Fruit fly (Drosophila melanogaster) whole organism: ENCODE data around the gene CG32170.

ENCODE experiments used
- CG8478 ChIP-seq: fragments of >200 bp; optimal IDR thresholded peaks from 2 replicates; lab custom pipeline; 2018; ENCODE audit warnings: inconsistent platforms
- EcR ChIP-seq, 2 experiments: fragments of >200 bp; optimal IDR thresholded peaks; 2 replicates each; lab custom pipeline; 2017; ENCODE audit warnings: missing biosample characterization in 2 of 2, missing genetic modification characterization in 2 of 2, missing genetic modification reagents in 2 of 2
- pan ChIP-seq: fragments of >200 bp; optimal IDR thresholded peaks from 2 replicates; lab custom pipeline; 2017
- psq ChIP-seq: fragments of >200 bp; optimal IDR thresholded peaks from 2 replicates; lab custom pipeline; 2017
- usp ChIP-seq: fragments of >200 bp; optimal IDR thresholded peaks from 2 replicates; lab custom pipeline; 2017; ENCODE audit warnings: missing biosample characterization, missing genetic modification characterization, mixed read lengths

- TF ChIP-seq CG8478 (lab: Kevin White, UChicago) (no peak), pan (no peak), psq (lab: Kevin White, UChicago) (no peak), EcR (GFP tag; optimal IDR thresholded peaks at IDR 0.05; lab: Kevin White, UChicago) (no peak), usp (GFP tag; lab: Kevin White, UChicago) (no peak)
Observed at dm6 chr3L:16865123-16865831, 11.8 kb upstream of the CG32170 start, which contains the start of gene Lmpt.
